Worm (Caenorhabditis elegans) whole organism, L2 larva: Measurements from ENCODE around the gene lact-7.

Source experiments
- F13H6.1 ChIP-seq: sonication (generic microtip); optimal IDR thresholded peaks from 2 replicates; lab custom pipeline; 2016; ENCODE audit warnings: missing genetic modification characterization, missing compliant biosample characterization
- ama-1 ChIP-seq: fragments of 150-350 bp; optimal IDR thresholded peaks from 2 replicates; lab custom pipeline; 2018; ENCODE audit warnings: inconsistent platforms
- crh-2 ChIP-seq: sonication (generic microtip); optimal IDR thresholded peaks from 2 replicates; lab custom pipeline; 2017; ENCODE audit warnings: missing biosample characterization, missing genetic modification characterization
- egl-27 ChIP-seq: sonication (generic microtip); optimal IDR thresholded peaks from 3 replicates; lab custom pipeline; 2017; ENCODE audit warnings: missing biosample characterization, missing genetic modification reagents, missing genetic modification characterization
- elt-3 ChIP-seq: sonication (generic microtip); optimal IDR thresholded peaks from 2 replicates; lab custom pipeline; 2017; ENCODE audit warnings: missing biosample characterization, missing genetic modification characterization
- lin-11 ChIP-seq: fragments of 150-350 bp; sonication (generic microtip); optimal IDR thresholded peaks from 2 replicates; lab custom pipeline; 2014; ENCODE audit warnings: missing biosample characterization, missing genetic modification characterization, inconsistent platforms, mixed read lengths
- lin-13 ChIP-seq: fragments of 150-350 bp; optimal IDR thresholded peaks from 2 replicates; lab custom pipeline; 2014; ENCODE audit warnings: missing biosample characterization, missing genetic modification reagents, missing genetic modification characterization
- mab-5 ChIP-seq: fragments of 150-350 bp; optimal IDR thresholded peaks from 2 replicates; lab custom pipeline; 2014; ENCODE audit warnings: missing biosample characterization, missing genetic modification characterization
- mdl-1 ChIP-seq, 2 experiments: fragments of 150-350 bp in 1 of 2; sonication (generic microtip) in 1 of 2; optimal IDR thresholded peaks; 2 replicates each; lab custom pipeline; 2017; ENCODE audit warnings: missing biosample characterization in 2 of 2, missing genetic modification characterization in 2 of 2
- nhr-11 ChIP-seq: fragments of 150-350 bp; optimal IDR thresholded peaks from 2 replicates; lab custom pipeline; 2014; ENCODE audit warnings: missing biosample characterization, missing genetic modification characterization
- nhr-23 ChIP-seq: fragments of 150-350 bp; optimal IDR thresholded peaks from 2 replicates; lab custom pipeline; 2014; ENCODE audit warnings: missing biosample characterization, missing genetic modification reagents, missing genetic modification characterization
- nhr-237 ChIP-seq: fragments of 150-350 bp; optimal IDR thresholded peaks from 2 replicates; lab custom pipeline; 2014; ENCODE audit warnings: missing biosample characterization, missing genetic modification characterization
- sem-4 ChIP-seq: fragments of 150-350 bp; optimal IDR thresholded peaks from 2 replicates; lab custom pipeline; 2014; ENCODE audit warnings: missing biosample characterization, missing genetic modification reagents, missing genetic modification characterization
- skn-1 ChIP-seq: sonication (generic microtip); optimal IDR thresholded peaks from 2 replicates; lab custom pipeline; 2017; ENCODE audit warnings: missing biosample characterization, missing genetic modification characterization
- sma-3 ChIP-seq: sonication (generic microtip); optimal IDR thresholded peaks from 2 replicates; lab custom pipeline; 2016; ENCODE audit warnings: missing genetic modification reagents, missing genetic modification characterization, missing compliant biosample characterization
- unc-39 ChIP-seq: fragments of 150-350 bp; optimal IDR thresholded peaks from 2 replicates; lab custom pipeline; 2014; ENCODE audit warnings: missing biosample characterization, missing genetic modification characterization
- unc-62 ChIP-seq: fragments of 150-350 bp; optimal IDR thresholded peaks from 2 replicates; lab custom pipeline; 2014; ENCODE audit warnings: missing biosample characterization, missing genetic modification reagents, missing genetic modification characterization
- ztf-4 ChIP-seq: fragments of 150-350 bp; optimal IDR thresholded peaks from 2 replicates; lab custom pipeline; 2014; ENCODE audit warnings: missing biosample characterization, missing genetic modification characterization

lact-7 gene

DNA sequence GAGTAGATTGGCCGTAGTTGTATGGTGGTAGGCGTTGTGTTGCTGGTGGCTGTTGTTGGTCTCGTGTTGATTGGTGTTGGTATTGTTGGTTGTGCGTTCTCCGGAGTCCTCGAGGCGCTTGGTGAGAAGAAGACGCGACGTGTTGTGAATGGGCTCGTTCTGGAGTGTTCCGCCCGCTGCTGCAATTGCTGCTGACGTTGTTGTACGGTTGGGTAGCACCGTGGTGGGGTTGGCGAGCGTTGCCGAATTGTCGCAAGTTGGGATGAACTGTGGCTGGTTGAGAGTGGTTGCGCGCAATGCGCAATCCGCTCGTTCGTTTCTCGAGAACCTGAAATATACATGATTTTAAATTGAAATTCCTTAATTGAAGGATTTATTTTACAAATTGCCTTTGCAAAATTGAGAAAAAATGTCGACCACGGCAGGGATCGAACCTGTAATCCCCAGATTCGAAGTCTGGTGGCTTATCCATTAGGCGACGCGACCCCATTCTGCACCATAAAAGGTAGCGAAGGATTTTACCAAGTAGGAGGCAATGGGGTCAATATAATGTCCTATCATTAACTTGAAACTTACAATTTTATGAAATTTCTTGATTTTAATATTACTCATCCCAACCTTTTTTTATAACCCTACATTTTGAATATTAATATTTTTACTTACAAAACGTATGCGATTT, 47.4 kb downstream of the lact-7 start:
- no peak for TF ChIP-seq unc-39 (tag; lab: Kevin White, UChicago)
- no peak for TF ChIP-seq lin-13
- TF ChIP-seq ztf-4 (tag; lab: Kevin White, UChicago) = no peak
- no peak for TF ChIP-seq sem-4 (tag; lab: Kevin White, UChicago)
- no peak for TF ChIP-seq nhr-11 (tag; lab: Kevin White, UChicago)
- no peak for TF ChIP-seq F13H6.1
- no peak for TF ChIP-seq mab-5 (tag; lab: Kevin White, UChicago)
- TF ChIP-seq mdl-1 (tag; optimal IDR thresholded peaks at IDR 0.05; lab: Kevin White, UChicago) = no peak
- TF ChIP-seq crh-2 = no peak
- TF ChIP-seq skn-1 (tag; lab: Kevin White, UChicago) = no peak
- TF ChIP-seq ama-1 = no peak
- no peak for TF ChIP-seq sma-3 (GFP tag; lab: Kevin White, UChicago)
- no peak for TF ChIP-seq nhr-237 (tag; lab: Kevin White, UChicago)
- TF ChIP-seq elt-3 (tag; lab: Kevin White, UChicago) = no peak
- TF ChIP-seq egl-27 (tag; lab: Kevin White, UChicago) = no peak
- no peak for TF ChIP-seq unc-62 (GFP tag; lab: Kevin White, UChicago)
- no peak for TF ChIP-seq lin-11 (tag; lab: Kevin White, UChicago)
- no peak for TF ChIP-seq nhr-23 (tag; lab: Kevin White, UChicago)
